Fruit fly (Drosophila melanogaster) whole organism, embryonic: ENCODE data around the gene Rab3GAP1.

Source experiments
- Abd-B ChIP-seq: fragments of 200-800 bp; sonication (Bioruptor generic); optimal IDR thresholded peaks from 2 replicates; lab custom pipeline; 2018; ENCODE audit warnings: missing biosample characterization, mild to moderate bottlenecking, missing genetic modification characterization, moderate library complexity
- CG10147 ChIP-seq: fragments of 200-800 bp; sonication (Bioruptor generic); optimal IDR thresholded peaks from 2 replicates; lab custom pipeline; 2019; ENCODE audit warnings: missing biosample characterization, mild to moderate bottlenecking, missing genetic modification characterization, moderate library complexity
- CG11247 ChIP-seq: fragments of 200-800 bp; sonication (Bioruptor generic); IDR thresholded peaks from 2 replicates; pipeline ENCODE4 v1.3.6; 2022; ENCODE audit warnings: missing biosample characterization, missing genetic modification characterization
- CG14710 ChIP-seq: fragments of 200-800 bp; sonication (Bioruptor generic); optimal IDR thresholded peaks from 3 replicates; lab custom pipeline; 2019; ENCODE audit warnings: missing biosample characterization, mild to moderate bottlenecking, missing genetic modification characterization, moderate library complexity
- CG14965 ChIP-seq: fragments of 200-800 bp; sonication (Bioruptor generic); optimal IDR thresholded peaks from 2 replicates; lab custom pipeline; 2016; ENCODE audit warnings: missing biosample characterization, missing genetic modification characterization, borderline replicate concordance
- CG17361 ChIP-seq: fragments of 200-800 bp; sonication (Bioruptor generic); IDR thresholded peaks from 3 replicates; pipeline ENCODE4 v1.3.6; 2022; ENCODE audit warnings: missing biosample characterization, missing genetic modification characterization
- CG17802 ChIP-seq: fragments of 200-800 bp; sonication (Bioruptor generic); optimal IDR thresholded peaks from 2 replicates; lab custom pipeline; 2018; ENCODE audit warnings: missing biosample characterization, mild to moderate bottlenecking, missing genetic modification characterization, moderate library complexity
- CG17829 ChIP-seq: fragments of 200-800 bp; optimal IDR thresholded peaks from 2 replicates; lab custom pipeline; 2019; ENCODE audit warnings: missing biosample characterization, mild to moderate bottlenecking, missing genetic modification characterization, moderate library complexity
- CG17912 ChIP-seq: fragments of 200-800 bp; sonication (Bioruptor generic); optimal IDR thresholded peaks from 2 replicates; lab custom pipeline; 2018; ENCODE audit warnings: missing biosample characterization, mild to moderate bottlenecking, missing genetic modification characterization
- CG2202 ChIP-seq: fragments of 200-800 bp; sonication (Bioruptor generic); optimal IDR thresholded peaks from 2 replicates; lab custom pipeline; 2018; ENCODE audit warnings: missing biosample characterization, mild to moderate bottlenecking, missing genetic modification characterization
- CG3281 ChIP-seq: fragments of 200-800 bp; sonication (Bioruptor generic); optimal IDR thresholded peaks from 3 replicates; lab custom pipeline; 2017; ENCODE audit warnings: missing biosample characterization, mild to moderate bottlenecking, missing genetic modification characterization
- CG3407 ChIP-seq: fragments of 200-800 bp; sonication (Bioruptor generic); optimal IDR thresholded peaks from 2 replicates; lab custom pipeline; 2018; ENCODE audit warnings: missing biosample characterization, mild to moderate bottlenecking, missing genetic modification characterization
- CG3726 ChIP-seq: fragments of 200-800 bp; sonication (Bioruptor generic); IDR thresholded peaks from 3 replicates; pipeline ENCODE4, ENCODE4 v1.3.6; 2022; ENCODE audit warnings: missing biosample characterization, missing genetic modification characterization
- CG4707 ChIP-seq: fragments of 200-800 bp; sonication (Bioruptor generic); optimal IDR thresholded peaks from 2 replicates; lab custom pipeline; 2018; ENCODE audit warnings: missing biosample characterization, mild to moderate bottlenecking, missing genetic modification characterization, moderate library complexity
- CG5245 ChIP-seq: fragments of 200-800 bp; sonication (Bioruptor generic); optimal IDR thresholded peaks from 3 replicates; lab custom pipeline; 2016; ENCODE audit warnings: missing biosample characterization, missing genetic modification characterization
- CG6254 ChIP-seq: fragments of 200-800 bp; sonication (Bioruptor generic); optimal IDR thresholded peaks from 3 replicates; lab custom pipeline; 2017; ENCODE audit warnings: mild to moderate bottlenecking, missing biosample characterization, missing genetic modification reagents, missing genetic modification characterization
- CG7372 ChIP-seq: fragments of 200-800 bp; sonication (Bioruptor generic); IDR thresholded peaks from 2 replicates; pipeline ENCODE4 v1.3.6; 2022; ENCODE audit warnings: missing biosample characterization, missing genetic modification characterization
- CG8290 ChIP-seq, 3 experiments: fragments of 200-800 bp; sonication (Bioruptor generic); optimal IDR thresholded peaks; 2 replicates each; lab custom pipeline; 2016 to 2019; ENCODE audit warnings: missing biosample characterization in 3 of 3, missing genetic modification characterization in 3 of 3, mild to moderate bottlenecking in 2 of 3, moderate library complexity in 1 of 3
- CG8388 ChIP-seq: fragments of 200-800 bp; sonication (Bioruptor generic); optimal IDR thresholded peaks from 2 replicates; lab custom pipeline; 2019; ENCODE audit warnings: missing biosample characterization, mild to moderate bottlenecking, missing genetic modification characterization, moderate library complexity
- D19B ChIP-seq: fragments of 200-800 bp; sonication (Bioruptor generic); optimal IDR thresholded peaks from 2 replicates; lab custom pipeline; 2017; ENCODE audit warnings: missing biosample characterization, mild to moderate bottlenecking, missing genetic modification characterization
- Dad ChIP-seq: fragments of 200-800 bp; sonication (Bioruptor generic); optimal IDR thresholded peaks from 3 replicates; lab custom pipeline; 2016; ENCODE audit warnings: missing biosample characterization, missing genetic modification characterization
- Doc3 ChIP-seq: fragments of 200-800 bp; sonication (Bioruptor generic); IDR thresholded peaks from 3 replicates; pipeline ENCODE4 v1.3.6; 2022; ENCODE audit warnings: missing biosample characterization, missing genetic modification characterization; ENCODE audit not compliant: partially characterized antibody
- ERR ChIP-seq: fragments of 200-800 bp; sonication (Bioruptor generic); optimal IDR thresholded peaks from 2 replicates; lab custom pipeline; 2016; ENCODE audit warnings: missing biosample characterization, missing genetic modification characterization
- Gug ChIP-seq: fragments of 200-800 bp; sonication (Bioruptor generic); IDR thresholded peaks from 4 replicates; pipeline ENCODE4 v1.3.6; 2022; ENCODE audit warnings: missing biosample characterization, missing genetic modification characterization
- Hr39 ChIP-seq: fragments of >200 bp; optimal IDR thresholded peaks from 2 replicates; lab custom pipeline; 2017
- Mad ChIP-seq: fragments of 200-800 bp; sonication (Bioruptor generic); optimal IDR thresholded peaks from 2 replicates; lab custom pipeline; 2016; ENCODE audit warnings: missing biosample characterization, missing genetic modification characterization
- NFAT ChIP-seq: fragments of 200-800 bp; sonication (Bioruptor generic); IDR thresholded peaks from 2 replicates; pipeline ENCODE4 v1.3.6; 2022; ENCODE audit warnings: missing biosample characterization, missing genetic modification characterization
- Nf-YA ChIP-seq: fragments of 200-800 bp; sonication (Bioruptor generic); IDR thresholded peaks from 2 replicates; pipeline ENCODE4 v1.3.6; 2022; ENCODE audit warnings: missing biosample characterization, missing genetic modification characterization
- Ptx1 ChIP-seq: fragments of 200-800 bp; sonication (Bioruptor generic); IDR thresholded peaks from 2 replicates; pipeline ENCODE4 v1.3.6; 2022; ENCODE audit warnings: missing biosample characterization, missing genetic modification characterization
- Sin3A ChIP-seq: fragments of >200 bp; optimal IDR thresholded peaks from 2 replicates; lab custom pipeline; 2018
- Spps ChIP-seq: fragments of 200-800 bp; sonication (Bioruptor generic); optimal IDR thresholded peaks from 2 replicates; lab custom pipeline; 2018; ENCODE audit warnings: missing biosample characterization, mild to moderate bottlenecking, missing genetic modification characterization
- Usf ChIP-seq: fragments of 200-800 bp; sonication (Bioruptor generic); optimal IDR thresholded peaks from 2 replicates; lab custom pipeline; 2017; ENCODE audit warnings: missing genotype, missing biosample characterization, missing genetic modification characterization
- aop ChIP-seq: fragments of 200-800 bp; sonication (Bioruptor generic); IDR thresholded peaks from 2 replicates; pipeline ENCODE4 v1.3.6; 2022; ENCODE audit warnings: missing biosample characterization, missing genetic modification characterization
- bbx ChIP-seq: fragments of 200-800 bp; sonication (Bioruptor generic); IDR thresholded peaks from 2 replicates; pipeline ENCODE4 v1.3.6; 2022; ENCODE audit warnings: missing biosample characterization, missing genetic modification characterization; ENCODE audit not compliant: partially characterized antibody
- cad ChIP-seq: fragments of >200 bp; optimal IDR thresholded peaks from 2 replicates; lab custom pipeline; 2017; ENCODE audit warnings: missing biosample characterization, missing genetic modification characterization
- cas ChIP-seq: fragments of 200-800 bp; sonication (Bioruptor generic); IDR thresholded peaks from 2 replicates; pipeline ENCODE4 v1.3.6; 2022; ENCODE audit warnings: missing biosample characterization, missing genetic modification characterization
- chinmo ChIP-seq: fragments of 200-800 bp; sonication (Bioruptor generic); IDR thresholded peaks from 4 replicates; pipeline ENCODE4 v1.3.6; 2022; ENCODE audit warnings: missing biosample characterization, missing genetic modification characterization; ENCODE audit not compliant: partially characterized antibody
- ci ChIP-seq: fragments of 200-800 bp; sonication (Bioruptor generic); IDR thresholded peaks from 3 replicates; pipeline ENCODE4 v1.3.6; 2022; ENCODE audit warnings: missing biosample characterization, missing genetic modification characterization
- dm ChIP-seq: fragments of 200-800 bp; sonication (Bioruptor generic); optimal IDR thresholded peaks from 3 replicates; lab custom pipeline; 2016; ENCODE audit warnings: missing biosample characterization, missing genetic modification characterization
- eve ChIP-seq, 2 experiments: fragments of >200 bp; optimal IDR thresholded peaks; 2 replicates each; lab custom pipeline; 2017; ENCODE audit warnings: missing biosample characterization in 2 of 2, missing genetic modification characterization in 2 of 2
- grau ChIP-seq: fragments of 200-800 bp; optimal IDR thresholded peaks from 3 replicates; lab custom pipeline; 2019; ENCODE audit warnings: missing biosample characterization, mild to moderate bottlenecking, missing genetic modification characterization, moderate library complexity
- lov ChIP-seq, 2 experiments: fragments of 200-800 bp in 1 of 2; fragments of >200 bp in 1 of 2; sonication (Bioruptor generic) in 1 of 2; IDR thresholded peaks in 1 of 2; optimal IDR thresholded peaks in 1 of 2; 2 replicates in 1 of 2; 3 replicates in 1 of 2; pipeline versions ENCODE4 v1.3.6 to Lab custom; 2017 to 2022; ENCODE audit warnings: missing biosample characterization in 1 of 2, missing genetic modification characterization in 1 of 2
- maf-S ChIP-seq: fragments of 200-800 bp; sonication (Bioruptor generic); optimal IDR thresholded peaks from 2 replicates; lab custom pipeline; 2016; ENCODE audit warnings: missing biosample characterization, missing genetic modification characterization
- nerfin-2 ChIP-seq: fragments of 200-800 bp; sonication (Bioruptor generic); IDR thresholded peaks from 2 replicates; pipeline ENCODE4 v1.3.6; 2022; ENCODE audit warnings: missing biosample characterization, missing genetic modification characterization; ENCODE audit not compliant: partially characterized antibody
- nom ChIP-seq: fragments of 200-800 bp; sonication (Bioruptor generic); optimal IDR thresholded peaks from 2 replicates; lab custom pipeline; 2017; ENCODE audit warnings: missing biosample characterization, missing genetic modification characterization, mild to moderate bottlenecking, moderate library complexity, missing genetic modification reagents
- oc ChIP-seq: fragments of 200-800 bp; sonication (Bioruptor generic); optimal IDR thresholded peaks from 2 replicates; lab custom pipeline; 2018; ENCODE audit warnings: missing biosample characterization, mild to moderate bottlenecking, missing genetic modification characterization, moderate library complexity
- repo ChIP-seq: fragments of 200-800 bp; sonication (Bioruptor generic); optimal IDR thresholded peaks from 2 replicates; lab custom pipeline; 2016; ENCODE audit warnings: missing biosample characterization, missing genetic modification characterization
- vfl ChIP-seq: fragments of 200-800 bp; sonication (Bioruptor generic); optimal IDR thresholded peaks from 2 replicates; lab custom pipeline; 2016; ENCODE audit warnings: missing biosample characterization, missing genetic modification characterization
- wdn ChIP-seq: fragments of 200-800 bp; sonication (Bioruptor generic); IDR thresholded peaks from 2 replicates; pipeline ENCODE4 v1.3.6; 2022; ENCODE audit warnings: missing biosample characterization, missing genetic modification characterization
- zen2 ChIP-seq: fragments of 200-800 bp; sonication (Bioruptor generic); IDR thresholded peaks from 3 replicates; pipeline ENCODE4 v1.3.6; 2022; ENCODE audit warnings: missing biosample characterization, missing genetic modification characterization; ENCODE audit not compliant: partially characterized antibody

The Rab3GAP1 gene

dm6 chr2L:1624750-1625149, 13.8 kb upstream of the Rab3GAP1 start (continued):
- TF ChIP-seq Usf = no peak
- TF ChIP-seq CG2202 = no peak
- peak; percentile 76 for TF ChIP-seq CG7372 (GFP tag; lab: Robert Waterston, UW)
- peak; percentile 6 for TF ChIP-seq CG3407
- TF ChIP-seq oc (tag; lab: Kevin White, UChicago) = peak; percentile 59
- no peak for TF ChIP-seq CG17802
- TF ChIP-seq zen2 (GFP tag; lab: Robert Waterston, UW) = no peak
- TF ChIP-seq CG14965 (GFP tag; lab: Kevin White, UChicago) = no peak
- peak; percentile 82 for TF ChIP-seq NFAT (GFP tag; lab: Robert Waterston, UW)
- no peak for TF ChIP-seq nom (GFP tag; lab: Kevin White, UChicago)
- no peak for TF ChIP-seq Sin3A (lab: Kevin White, UChicago)
- peak; percentile 21 for TF ChIP-seq Abd-B (GFP tag; lab: Kevin White, UChicago)
- peak; percentile 75 for TF ChIP-seq grau (tag; lab: Kevin White, UChicago)
- 0 out of 4 replicates have a peak, but pooled peaks have one; percentile 24 for TF ChIP-seq chinmo (GFP tag; lab: Robert Waterston, UW)
- TF ChIP-seq CG14710 (tag; lab: Kevin White, UChicago) = peak; percentile 20
- TF ChIP-seq aop (GFP tag; lab: Robert Waterston, UW) = no peak
- TF ChIP-seq CG17829 = peak; percentile 46
- TF ChIP-seq Hr39 (lab: Kevin White, UChicago) = no peak
- TF ChIP-seq CG3281 (GFP tag; lab: Kevin White, UChicago) = peak; percentile 77
- TF ChIP-seq CG8388 (GFP tag; lab: Kevin White, UChicago) = peak; percentile 17
- no peak for TF ChIP-seq nerfin-2 (GFP tag; lab: Robert Waterston, UW)
- peak; percentile 80 for TF ChIP-seq CG10147 (GFP tag; lab: Kevin White, UChicago)
- no peak for TF ChIP-seq CG17912
- TF ChIP-seq Spps = no peak
- TF ChIP-seq eve (GFP tag; optimal IDR thresholded peaks at IDR 0.05; lab: Kevin White, UChicago) = peak in 1 of 2 experiments; percentile 24
- TF ChIP-seq bbx (GFP tag; lab: Robert Waterston, UW) = no peak
- peak; percentile 23 for TF ChIP-seq repo
- TF ChIP-seq vfl = peak; percentile 61
- peak; percentile 1 for TF ChIP-seq dm (GFP tag; lab: Kevin White, UChicago)
- no peak for TF ChIP-seq cad (GFP tag; lab: Kevin White, UChicago)
- TF ChIP-seq Ptx1 (GFP tag; lab: Robert Waterston, UW) = peak; percentile 91
- peak; percentile 31; the same call in 1 of the 2 replicates for TF ChIP-seq cas
- peak; percentile 66 for TF ChIP-seq CG17361
- peak; percentile 55 for TF ChIP-seq CG5245 (GFP tag; lab: Kevin White, UChicago)
- no peak for TF ChIP-seq lov (optimal IDR thresholded peaks at IDR 0.05; lab: Kevin White, UChicago)
- 0 out of 3 replicates have a peak, but pooled peaks have one; percentile 58 for TF ChIP-seq lov (GFP tag; IDR thresholded peaks at IDR 0.05; lab: Robert Waterston, UW)
- peak; percentile 81 for TF ChIP-seq CG11247 (GFP tag; lab: Robert Waterston, UW)
- TF ChIP-seq ci = peak; percentile 92
- peak; percentile 37 for TF ChIP-seq Mad (GFP tag; lab: Kevin White, UChicago)
- TF ChIP-seq CG8290 (GFP tag; optimal IDR thresholded peaks at IDR 0.05; lab: Kevin White, UChicago) = no peak
- peak in 1 of 2 experiments; percentile 86 for TF ChIP-seq CG8290 (tag; optimal IDR thresholded peaks at IDR 0.05; lab: Kevin White, UChicago)
- TF ChIP-seq Doc3 (GFP tag; lab: Robert Waterston, UW) = no peak
- peak; percentile 75 for TF ChIP-seq ERR (GFP tag; lab: Kevin White, UChicago)
- peak; percentile 41 for TF ChIP-seq Dad
- TF ChIP-seq maf-S (GFP tag; lab: Kevin White, UChicago) = peak; percentile 69
- no peak for TF ChIP-seq CG4707
- TF ChIP-seq Nf-YA (GFP tag; lab: Robert Waterston, UW) = peak; percentile 75
- TF ChIP-seq D19B = peak; percentile 34
- TF ChIP-seq wdn = peak; percentile 87
- peak; percentile 81 for TF ChIP-seq CG3726 (GFP tag; lab: Robert Waterston, UW)
- TF ChIP-seq CG6254 = peak; percentile 12
- peak; percentile 85 for TF ChIP-seq Gug (GFP tag; lab: Robert Waterston, UW)
